Worm (Caenorhabditis elegans) whole organism, L3 larva: Measurements from ENCODE around the gene gcsh-1.
A peak's percentile ranks its signal among the peaks of the same experiment; 100 is the strongest.

Experiments used
- R02D3.7 ChIP-seq: fragments of 150-350 bp; optimal IDR thresholded peaks from 2 replicates; lab custom pipeline; 2014; ENCODE audit warnings: missing biosample characterization, missing genetic modification characterization
- ZK546.5 ChIP-seq: sonication (generic microtip); optimal IDR thresholded peaks from 2 replicates; lab custom pipeline; 2017; ENCODE audit warnings: missing biosample characterization, missing genetic modification characterization
- aly-2 ChIP-seq: fragments of 150-350 bp; optimal IDR thresholded peaks from 2 replicates; lab custom pipeline; 2014; ENCODE audit warnings: missing biosample characterization, missing genetic modification characterization
- ama-1 ChIP-seq: fragments of 150-350 bp; optimal IDR thresholded peaks from 2 replicates; lab custom pipeline; 2018
- ceh-16 ChIP-seq: sonication (generic microtip); optimal IDR thresholded peaks from 2 replicates; lab custom pipeline; 2017; ENCODE audit warnings: missing biosample characterization, missing genetic modification characterization
- ceh-28 ChIP-seq: fragments of 150-350 bp; optimal IDR thresholded peaks from 2 replicates; lab custom pipeline; 2014; ENCODE audit warnings: missing biosample characterization, missing genetic modification reagents, missing genetic modification characterization
- ceh-82 ChIP-seq: fragments of 150-350 bp; optimal IDR thresholded peaks from 2 replicates; lab custom pipeline; 2014; ENCODE audit warnings: missing biosample characterization, missing genetic modification characterization
- ceh-9 ChIP-seq: sonication (generic microtip); optimal IDR thresholded peaks from 2 replicates; lab custom pipeline; 2018; ENCODE audit warnings: missing biosample characterization, missing genetic modification characterization
- daf-12 ChIP-seq: fragments of 150-350 bp; optimal IDR thresholded peaks from 2 replicates; lab custom pipeline; 2014; ENCODE audit warnings: missing biosample characterization, missing genetic modification reagents, missing genetic modification characterization
- egl-27 ChIP-seq: sonication (generic microtip); optimal IDR thresholded peaks from 4 replicates; lab custom pipeline; 2017; ENCODE audit warnings: missing biosample characterization, missing genetic modification reagents, missing genetic modification characterization
- egl-5 ChIP-seq: fragments of 150-350 bp; optimal IDR thresholded peaks from 2 replicates; lab custom pipeline; 2017; ENCODE audit warnings: missing biosample characterization, missing genetic modification reagents, missing genetic modification characterization, inconsistent platforms
- elt-1 ChIP-seq: fragments of 150-350 bp; optimal IDR thresholded peaks from 2 replicates; lab custom pipeline; 2014; ENCODE audit warnings: missing biosample characterization, missing genetic modification characterization
- elt-2 ChIP-seq: sonication (generic microtip); optimal IDR thresholded peaks from 2 replicates; lab custom pipeline; 2016; ENCODE audit warnings: missing genetic modification reagents, mild to moderate bottlenecking, missing genetic modification characterization, missing compliant biosample characterization
- elt-3 ChIP-seq, 3 experiments: fragments of 150-350 bp in 1 of 3; sonication (generic microtip) in 2 of 3; optimal IDR thresholded peaks; 2 replicates in 2 of 3; 4 replicates in 1 of 3; lab custom pipeline; 2014 to 2017; ENCODE audit warnings: missing biosample characterization in 3 of 3, missing genetic modification characterization in 3 of 3
- eor-1 ChIP-seq, 2 experiments: fragments of 150-350 bp; optimal IDR thresholded peaks; 2 replicates each; lab custom pipeline; 2014 to 2018; ENCODE audit warnings: missing biosample characterization in 2 of 2, missing genetic modification characterization in 2 of 2
- fkh-10 ChIP-seq: sonication (generic microtip); optimal IDR thresholded peaks from 2 replicates; lab custom pipeline; 2017; ENCODE audit warnings: missing biosample characterization, missing genetic modification reagents, missing genetic modification characterization
- fkh-2 ChIP-seq: fragments of 150-350 bp; optimal IDR thresholded peaks from 2 replicates; lab custom pipeline; 2014; ENCODE audit warnings: missing biosample characterization, missing genetic modification reagents, missing genetic modification characterization
- fos-1 ChIP-seq: fragments of 150-350 bp; optimal IDR thresholded peaks from 2 replicates; lab custom pipeline; 2014; ENCODE audit warnings: missing biosample characterization, missing genetic modification characterization
- hmg-11 ChIP-seq: sonication (generic microtip); optimal IDR thresholded peaks from 2 replicates; lab custom pipeline; 2016; ENCODE audit warnings: missing genetic modification characterization, missing compliant biosample characterization
- jun-1 ChIP-seq: fragments of 150-350 bp; optimal IDR thresholded peaks from 2 replicates; lab custom pipeline; 2014; ENCODE audit warnings: missing biosample characterization, missing genetic modification reagents, missing genetic modification characterization
- lin-15B ChIP-seq: fragments of 150-350 bp; optimal IDR thresholded peaks from 2 replicates; lab custom pipeline; 2014; ENCODE audit warnings: missing biosample characterization, missing genetic modification characterization
- lin-39 ChIP-seq: fragments of 150-350 bp; optimal IDR thresholded peaks from 2 replicates; lab custom pipeline; 2018; ENCODE audit warnings: missing biosample characterization, missing genetic modification reagents, missing genetic modification characterization
- lsy-12 ChIP-seq: sonication (generic microtip); optimal IDR thresholded peaks from 2 replicates; lab custom pipeline; 2016; ENCODE audit warnings: mild to moderate bottlenecking, missing genetic modification characterization, missing compliant biosample characterization
- mdl-1 ChIP-seq: fragments of 150-350 bp; optimal IDR thresholded peaks from 2 replicates; lab custom pipeline; 2014; ENCODE audit warnings: missing biosample characterization, missing genetic modification characterization
- mml-1 ChIP-seq: fragments of 150-350 bp; sonication (generic microtip); optimal IDR thresholded peaks from 3 replicates; lab custom pipeline; 2014; ENCODE audit warnings: missing biosample characterization, missing genetic modification characterization
- nfya-1 ChIP-seq: sonication (generic microtip); optimal IDR thresholded peaks from 2 replicates; lab custom pipeline; 2017; ENCODE audit warnings: missing genetic modification characterization, mild to moderate bottlenecking, missing compliant biosample characterization, antibody characterized with exemption, moderate library complexity; ENCODE audit not compliant: insufficient read depth
- nhr-11 ChIP-seq: fragments of 150-350 bp; optimal IDR thresholded peaks from 2 replicates; lab custom pipeline; 2014; ENCODE audit warnings: missing biosample characterization, missing genetic modification characterization
- nhr-12 ChIP-seq: fragments of 150-350 bp; optimal IDR thresholded peaks from 2 replicates; lab custom pipeline; 2014; ENCODE audit warnings: missing biosample characterization, missing genetic modification characterization
- nhr-23 ChIP-seq: fragments of 150-350 bp; optimal IDR thresholded peaks from 2 replicates; lab custom pipeline; 2014; ENCODE audit warnings: missing biosample characterization, missing genetic modification reagents, missing genetic modification characterization
- nhr-237 ChIP-seq: fragments of 150-350 bp; optimal IDR thresholded peaks from 2 replicates; lab custom pipeline; 2014; ENCODE audit warnings: missing biosample characterization, missing genetic modification characterization
- nhr-25 ChIP-seq: sonication (generic microtip); optimal IDR thresholded peaks from 2 replicates; lab custom pipeline; 2017; ENCODE audit warnings: missing biosample characterization, missing genetic modification characterization
- nhr-28 ChIP-seq: fragments of 150-350 bp; optimal IDR thresholded peaks from 2 replicates; lab custom pipeline; 2014; ENCODE audit warnings: missing biosample characterization, missing genetic modification characterization
- nhr-43 ChIP-seq: sonication (generic microtip); optimal IDR thresholded peaks from 2 replicates; lab custom pipeline; 2016; ENCODE audit warnings: mild to moderate bottlenecking, missing genetic modification characterization, missing compliant biosample characterization; ENCODE audit not compliant: poor library complexity, severe bottlenecking
- nhr-67 ChIP-seq: fragments of 150-350 bp; optimal IDR thresholded peaks from 2 replicates; lab custom pipeline; 2014; ENCODE audit warnings: missing biosample characterization, missing genetic modification characterization
- nhr-76 ChIP-seq: fragments of 150-350 bp; sonication (generic microtip); optimal IDR thresholded peaks from 5 replicates; lab custom pipeline; 2014; ENCODE audit warnings: missing biosample characterization, missing genetic modification characterization
- nhr-77 ChIP-seq: fragments of 150-350 bp; optimal IDR thresholded peaks from 2 replicates; lab custom pipeline; 2014; ENCODE audit warnings: missing biosample characterization, missing genetic modification characterization
- pha-4 ChIP-seq: fragments of 150-350 bp; optimal IDR thresholded peaks from 2 replicates; lab custom pipeline; 2014; ENCODE audit warnings: missing biosample characterization, missing genetic modification reagents, missing genetic modification characterization
- pqm-1 ChIP-seq: fragments of 150-350 bp; optimal IDR thresholded peaks from 2 replicates; lab custom pipeline; 2017; ENCODE audit warnings: missing biosample characterization, missing genetic modification characterization, inconsistent platforms
- sea-2 ChIP-seq: fragments of 150-350 bp; sonication (generic microtip); optimal IDR thresholded peaks from 4 replicates; lab custom pipeline; 2014; ENCODE audit warnings: missing biosample characterization, missing genetic modification reagents, missing genetic modification characterization
- skn-1 ChIP-seq: fragments of 150-350 bp; optimal IDR thresholded peaks from 2 replicates; lab custom pipeline; 2014; ENCODE audit warnings: missing biosample characterization, missing genetic modification characterization
- snpc-4 ChIP-seq: fragments of 150-350 bp; optimal IDR thresholded peaks from 2 replicates; lab custom pipeline; 2014; ENCODE audit warnings: missing biosample characterization, missing genetic modification characterization
- tbx-2 ChIP-seq: sonication (generic microtip); optimal IDR thresholded peaks from 2 replicates; lab custom pipeline; 2016; ENCODE audit warnings: mild to moderate bottlenecking, missing genetic modification characterization, missing compliant biosample characterization
- unc-39 ChIP-seq: sonication (generic microtip); optimal IDR thresholded peaks from 4 replicates; lab custom pipeline; 2017; ENCODE audit warnings: missing biosample characterization, missing genetic modification characterization
- unc-62 ChIP-seq: fragments of 150-350 bp; sonication (generic microtip); optimal IDR thresholded peaks from 4 replicates; lab custom pipeline; 2014; ENCODE audit warnings: missing biosample characterization, missing genetic modification reagents, missing genetic modification characterization
- zag-1 ChIP-seq: fragments of 150-350 bp; optimal IDR thresholded peaks from 2 replicates; lab custom pipeline; 2014; ENCODE audit warnings: missing biosample characterization, missing genetic modification characterization
- ztf-11 ChIP-seq: fragments of 150-350 bp; optimal IDR thresholded peaks from 2 replicates; lab custom pipeline; 2014; ENCODE audit warnings: missing biosample characterization, missing genetic modification characterization
- ztf-4 ChIP-seq: fragments of 150-350 bp; optimal IDR thresholded peaks from 2 replicates; lab custom pipeline; 2014; ENCODE audit warnings: missing biosample characterization, missing genetic modification characterization

gcsh-1 gene

DNA sequence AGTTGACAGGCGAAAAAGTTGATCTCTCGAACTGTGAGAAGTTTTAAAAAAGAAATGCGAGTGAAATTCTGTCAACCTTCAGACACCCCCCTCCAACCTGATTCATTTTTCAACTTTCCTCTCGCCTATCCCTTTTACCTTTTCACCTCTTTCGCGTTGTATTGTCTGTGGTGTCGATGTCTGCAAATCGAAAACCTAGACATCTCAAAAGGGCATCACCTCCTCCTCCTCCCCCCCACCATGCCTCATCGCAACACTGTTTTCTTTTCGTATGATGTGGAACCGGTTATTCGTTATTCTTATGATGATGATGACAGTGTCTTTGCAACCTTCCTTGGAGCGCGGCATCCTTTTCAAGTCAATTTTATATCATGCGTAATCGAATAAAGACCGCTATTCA is 6.9 kb downstream of the gcsh-1 start:
- TF ChIP-seq unc-62 (GFP tag; lab: Kevin White, UChicago) (peak; percentile 38), nfya-1 (tag; lab: Kevin White, UChicago) (no peak), eor-1 (tag; optimal IDR thresholded peaks at IDR 0.05; lab: Kevin White, UChicago) (no peak), egl-27 (tag; lab: Kevin White, UChicago) (peak; percentile 8), aly-2 (tag; lab: Kevin White, UChicago) (no peak), snpc-4 (tag; lab: Kevin White, UChicago) (no peak), nhr-25 (peak; percentile 98), nhr-43 (tag; lab: Kevin White, UChicago) (peak; percentile 77), lin-15B (no peak), nhr-23 (tag; lab: Kevin White, UChicago) (peak; percentile 42), elt-3 (tag; optimal IDR thresholded peaks at IDR 0.05; lab: Kevin White, UChicago) (peak in 1 of 3 experiments; percentile 35), mml-1 (no peak), nhr-67 (tag; lab: Kevin White, UChicago) (no peak), elt-1 (peak; percentile 79)
- TF ChIP-seq, all 47 proteins: peak for 7

ce11 chrX:14505578-14506353 is 9.1 kb downstream of the gcsh-1 start:
- TF ChIP-seq tbx-2 (tag; lab: Kevin White, UChicago) (no peak), skn-1 (tag; lab: Kevin White, UChicago) (no peak), elt-3 (tag; optimal IDR thresholded peaks at IDR 0.05; lab: Kevin White, UChicago) (peak in 2 of 3 experiments; percentile 28 to 70), fkh-2 (no peak), unc-39 (tag; lab: Kevin White, UChicago) (no peak), nhr-77 (tag; lab: Kevin White, UChicago) (peak; percentile 56), elt-2 (tag; lab: Kevin White, UChicago) (peak; percentile 94), ceh-16 (tag; lab: Kevin White, UChicago) (no peak), jun-1 (tag; lab: Kevin White, UChicago) (peak; percentile 66), nhr-28 (tag; lab: Kevin White, UChicago) (no peak), mdl-1 (tag; lab: Kevin White, UChicago) (peak; percentile 30), ztf-11 (no peak), nhr-43 (tag; lab: Kevin White, UChicago) (no peak), elt-1 (no peak), mml-1 (no peak), fkh-10 (GFP tag; lab: Kevin White, UChicago) (no peak), unc-62 (GFP tag; lab: Kevin White, UChicago) (no peak), ama-1 (lab: Kevin White, UChicago) (no peak), ceh-82 (tag; lab: Kevin White, UChicago) (no peak), ztf-4 (tag; lab: Kevin White, UChicago) (no peak), eor-1 (tag; optimal IDR thresholded peaks at IDR 0.05; lab: Kevin White, UChicago) (no peak), ZK546.5 (tag; lab: Kevin White, UChicago) (no peak), fos-1 (tag; lab: Kevin White, UChicago) (no peak), egl-5 (tag; lab: Kevin White, UChicago) (no peak), lin-15B (no peak), lin-39 (tag; lab: Kevin White, UChicago) (no peak), nhr-67 (tag; lab: Kevin White, UChicago) (no peak), R02D3.7 (tag; lab: Kevin White, UChicago) (peak; percentile 33), nfya-1 (tag; lab: Kevin White, UChicago) (no peak), nhr-23 (tag; lab: Kevin White, UChicago) (no peak), egl-27 (tag; lab: Kevin White, UChicago) (peak; percentile 50), pqm-1 (tag; lab: Kevin White, UChicago) (peak; percentile 66), hmg-11 (tag; lab: Kevin White, UChicago) (peak; percentile 35), nhr-237 (tag; lab: Kevin White, UChicago) (no peak), pha-4 (peak; percentile 94), nhr-11 (tag; lab: Kevin White, UChicago) (no peak), zag-1 (tag; lab: Kevin White, UChicago) (no peak), ceh-28 (tag; lab: Kevin White, UChicago) (no peak), lsy-12 (tag; lab: Kevin White, UChicago) (no peak), nhr-76 (tag; lab: Kevin White, UChicago) (no peak), sea-2 (no peak), ceh-9 (tag; lab: Kevin White, UChicago) (no peak), daf-12 (tag; lab: Kevin White, UChicago) (no peak), aly-2 (tag; lab: Kevin White, UChicago) (no peak), snpc-4 (tag; lab: Kevin White, UChicago) (no peak), nhr-25 (no peak), nhr-12 (tag; lab: Kevin White, UChicago) (no peak)
